Worm (Caenorhabditis elegans) whole organism, mixed stage, embryonic: ENCODE results near the gene rgs-2.
A peak's percentile ranks its signal among the peaks of the same experiment; 100 is the strongest.

Experiments used
- bed-3 ChIP-seq: fragments of 200-800 bp; sonication (Bioruptor generic); optimal IDR thresholded peaks from 3 replicates; lab custom pipeline; 2018; ENCODE audit warnings: mild to moderate bottlenecking, missing genetic modification characterization, moderate library complexity, missing compliant biosample characterization
- blmp-1 ChIP-seq: fragments of 150-350 bp; optimal IDR thresholded peaks from 2 replicates; lab custom pipeline; 2014; ENCODE audit warnings: missing biosample characterization, missing genetic modification characterization
- ceh-39 ChIP-seq: fragments of 150-350 bp; optimal IDR thresholded peaks from 2 replicates; lab custom pipeline; 2014; ENCODE audit warnings: missing biosample characterization, missing genetic modification characterization
- ceh-43 ChIP-seq: fragments of 200-800 bp; sonication (Bioruptor generic); optimal IDR thresholded peaks from 2 replicates; lab custom pipeline; 2018; ENCODE audit warnings: mild to moderate bottlenecking, missing genetic modification characterization, moderate library complexity, missing compliant biosample characterization
- ceh-83 ChIP-seq: fragments of 200-800 bp; sonication (Bioruptor generic); optimal IDR thresholded peaks from 2 replicates; lab custom pipeline; 2018; ENCODE audit warnings: mild to moderate bottlenecking, missing genetic modification characterization, missing compliant biosample characterization
- ces-1 ChIP-seq: fragments of 150-350 bp; optimal IDR thresholded peaks from 2 replicates; lab custom pipeline; 2014; ENCODE audit warnings: missing biosample characterization, missing genetic modification reagents, missing genetic modification characterization
- cnd-1 ChIP-seq: fragments of 200-800 bp; sonication (Bioruptor generic); optimal IDR thresholded peaks from 2 replicates; lab custom pipeline; 2018; ENCODE audit warnings: mild to moderate bottlenecking, missing genetic modification characterization, missing compliant biosample characterization
- drap-1 ChIP-seq: fragments of 200-800 bp; sonication (Bioruptor generic); optimal IDR thresholded peaks from 3 replicates; lab custom pipeline; 2018; ENCODE audit warnings: mild to moderate bottlenecking, missing genetic modification characterization, missing compliant biosample characterization
- elt-3 ChIP-seq: fragments of 150-350 bp; optimal IDR thresholded peaks from 2 replicates; lab custom pipeline; 2014; ENCODE audit warnings: missing biosample characterization, missing genetic modification characterization
- flh-1 ChIP-seq: fragments of 200-800 bp; sonication (Bioruptor generic); optimal IDR thresholded peaks from 2 replicates; lab custom pipeline; 2018; ENCODE audit warnings: mild to moderate bottlenecking, missing genetic modification characterization, moderate library complexity, missing compliant biosample characterization
- ham-2 ChIP-seq: fragments of 200-800 bp; sonication (Bioruptor generic); optimal IDR thresholded peaks from 2 replicates; lab custom pipeline; 2018; ENCODE audit warnings: mild to moderate bottlenecking, missing genetic modification characterization, missing compliant biosample characterization
- hlh-1 ChIP-seq: fragments of 150-350 bp; optimal IDR thresholded peaks from 2 replicates; lab custom pipeline; 2014; ENCODE audit warnings: missing biosample characterization, missing genetic modification reagents, missing genetic modification characterization
- lin-13 ChIP-seq: fragments of 150-350 bp; optimal IDR thresholded peaks from 2 replicates; lab custom pipeline; 2014; ENCODE audit warnings: missing biosample characterization, missing genetic modification characterization
- lsy-2 ChIP-seq: fragments of 150-350 bp; optimal IDR thresholded peaks from 2 replicates; lab custom pipeline; 2014; ENCODE audit warnings: missing biosample characterization, missing genetic modification characterization
- mab-5 ChIP-seq: fragments of 150-350 bp; optimal IDR thresholded peaks from 2 replicates; lab custom pipeline; 2014; ENCODE audit warnings: missing biosample characterization, missing genetic modification characterization
- mls-2 ChIP-seq: sonication (generic microtip); optimal IDR thresholded peaks from 2 replicates; lab custom pipeline; 2016; ENCODE audit warnings: mild to moderate bottlenecking, missing genetic modification characterization, moderate library complexity, missing compliant biosample characterization
- nhr-12 ChIP-seq: fragments of 150-350 bp; optimal IDR thresholded peaks from 2 replicates; lab custom pipeline; 2014; ENCODE audit warnings: missing biosample characterization, missing genetic modification characterization
- nhr-2 ChIP-seq: fragments of 150-350 bp; optimal IDR thresholded peaks from 2 replicates; lab custom pipeline; 2014; ENCODE audit warnings: missing biosample characterization, missing genetic modification characterization
- nhr-237 ChIP-seq: fragments of 150-350 bp; optimal IDR thresholded peaks from 2 replicates; lab custom pipeline; 2014; ENCODE audit warnings: missing biosample characterization, missing genetic modification characterization
- nhr-28 ChIP-seq: fragments of 150-350 bp; optimal IDR thresholded peaks from 2 replicates; lab custom pipeline; 2014; ENCODE audit warnings: missing biosample characterization, missing genetic modification characterization
- nhr-76 ChIP-seq: sonication (generic microtip); optimal IDR thresholded peaks from 2 replicates; lab custom pipeline; 2017; ENCODE audit warnings: missing biosample characterization, missing genetic modification characterization
- pha-4 ChIP-seq: fragments of 150-350 bp; optimal IDR thresholded peaks from 2 replicates; lab custom pipeline; 2018; ENCODE audit warnings: missing biosample characterization, missing genetic modification reagents, missing genetic modification characterization
- sem-2 ChIP-seq: fragments of 200-800 bp; sonication (Bioruptor generic); optimal IDR thresholded peaks from 2 replicates; lab custom pipeline; 2018; ENCODE audit warnings: mild to moderate bottlenecking, missing genetic modification characterization, missing compliant biosample characterization
- snpc-4 ChIP-seq: fragments of 150-350 bp; optimal IDR thresholded peaks from 2 replicates; lab custom pipeline; 2014; ENCODE audit warnings: missing biosample characterization, missing genetic modification characterization
- sptf-1 ChIP-seq: sonication (generic microtip); optimal IDR thresholded peaks from 2 replicates; lab custom pipeline; 2017; ENCODE audit warnings: mild to moderate bottlenecking, missing genetic modification characterization, moderate library complexity, missing compliant biosample characterization
- tbx-8 ChIP-seq: fragments of 200-800 bp; sonication (Bioruptor generic); optimal IDR thresholded peaks from 2 replicates; lab custom pipeline; 2018; ENCODE audit warnings: mild to moderate bottlenecking, missing genetic modification characterization, moderate library complexity, missing compliant biosample characterization
- unc-39 ChIP-seq: fragments of 150-350 bp; optimal IDR thresholded peaks from 2 replicates; lab custom pipeline; 2014; ENCODE audit warnings: missing biosample characterization, missing genetic modification characterization
- unc-62 ChIP-seq: fragments of 150-350 bp; optimal IDR thresholded peaks from 2 replicates; lab custom pipeline; 2014; ENCODE audit warnings: missing biosample characterization, missing genetic modification reagents, missing genetic modification characterization
- zip-8 ChIP-seq: fragments of 150-350 bp; optimal IDR thresholded peaks from 2 replicates; lab custom pipeline; 2014; ENCODE audit warnings: missing biosample characterization, missing genetic modification characterization
- ztf-11 ChIP-seq: fragments of 150-350 bp; optimal IDR thresholded peaks from 2 replicates; lab custom pipeline; 2014; ENCODE audit warnings: missing biosample characterization, missing genetic modification characterization

The rgs-2 gene

ce11 chrX:12702713-12703112, 9.7 kb upstream of the rgs-2 start:
- TF ChIP-seq ceh-43 (GFP tag; lab: Kevin White, UChicago), result no peak
- TF ChIP-seq cnd-1, result no peak

ce11 chrX:12704721-12705120, 7.7 kb upstream of the rgs-2 start, which contains the start of gene nhr-272:
Gene nhr-272 (minus strand): TSS chrX:12704821.
- TF ChIP-seq ceh-83 (no peak), flh-1 (GFP tag; lab: Kevin White, UChicago) (no peak), tbx-8 (GFP tag; lab: Kevin White, UChicago) (no peak), bed-3 (GFP tag; lab: Kevin White, UChicago) (no peak), ces-1 (GFP tag; lab: Kevin White, UChicago) (no peak), nhr-2 (tag; lab: Kevin White, UChicago) (no peak), nhr-12 (tag; lab: Kevin White, UChicago) (no peak), mab-5 (tag; lab: Kevin White, UChicago) (no peak)

DNA sequence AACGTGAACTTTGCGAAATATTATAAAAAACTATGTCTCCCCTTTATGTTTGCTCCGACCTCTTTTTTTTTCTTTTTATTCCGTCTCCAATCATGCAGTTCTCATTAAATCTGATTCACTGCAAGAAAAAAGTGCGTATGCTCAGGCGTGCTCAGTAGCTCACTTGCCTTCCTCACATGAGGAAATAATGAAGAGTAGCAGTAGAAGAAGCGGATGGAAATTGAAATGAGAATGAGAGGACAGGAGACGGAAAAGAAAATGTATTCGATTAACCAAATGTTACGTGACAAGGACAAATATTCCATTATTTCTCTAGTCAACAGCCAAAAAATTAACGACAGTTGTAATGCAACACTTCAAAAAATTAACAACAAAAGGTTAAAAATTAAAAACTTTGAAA, 561 bp downstream of the rgs-2 start:
- peak; percentile 54 for TF ChIP-seq ces-1 (GFP tag; lab: Kevin White, UChicago)
- no peak for TF ChIP-seq zip-8 (tag; lab: Kevin White, UChicago)

DNA sequence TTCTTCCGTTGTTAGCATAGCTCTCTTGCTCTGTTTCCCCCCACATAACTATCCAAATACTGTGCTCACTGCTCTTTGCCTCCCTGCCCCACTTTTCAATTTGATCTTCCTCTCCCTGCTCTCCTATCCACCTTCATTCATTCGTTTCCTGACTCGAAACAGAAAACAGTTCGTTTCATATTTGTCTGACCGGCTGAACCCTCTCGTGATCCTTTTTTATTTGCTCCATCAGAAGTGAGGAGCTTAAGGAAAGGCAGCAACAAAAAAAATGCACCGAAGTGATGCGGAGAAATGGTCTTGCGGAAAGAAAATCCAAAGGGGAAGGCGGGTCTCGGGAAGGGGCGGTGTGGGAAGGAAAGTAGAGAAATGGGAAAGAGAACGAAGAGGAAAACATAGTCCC, 9.0 kb downstream of the rgs-2 start:
- TF ChIP-seq sptf-1 (no peak), nhr-2 (tag; lab: Kevin White, UChicago) (no peak), ham-2 (no peak), nhr-76 (no peak), unc-62 (GFP tag; lab: Kevin White, UChicago) (no peak), nhr-12 (tag; lab: Kevin White, UChicago) (no peak)

- TF ChIP-seq zip-8 (tag; lab: Kevin White, UChicago) (no peak), mls-2 (tag; lab: Kevin White, UChicago) (no peak), cnd-1 (no peak), mab-5 (tag; lab: Kevin White, UChicago) (no peak), sem-2 (no peak), pha-4 (tag; lab: Kevin White, UChicago) (no peak)
Measured at ce11 chrX:12726129-12726528, 13.7 kb downstream of the rgs-2 start.

- TF ChIP-seq elt-3 (tag; lab: Kevin White, UChicago), result no peak
- TF ChIP-seq bed-3 (GFP tag; lab: Kevin White, UChicago), result no peak
- TF ChIP-seq ztf-11 (tag; lab: Kevin White, UChicago), result no peak
- no peak for TF ChIP-seq ceh-83
- no peak for TF ChIP-seq ceh-39 (tag; lab: Kevin White, UChicago)
- no peak for TF ChIP-seq nhr-237 (tag; lab: Kevin White, UChicago)
- TF ChIP-seq mls-2 (tag; lab: Kevin White, UChicago), result no peak
- TF ChIP-seq ces-1 (GFP tag; lab: Kevin White, UChicago), result no peak
- TF ChIP-seq hlh-1, result no peak
- no peak for TF ChIP-seq sem-2
- TF ChIP-seq flh-1 (GFP tag; lab: Kevin White, UChicago), result no peak
- no peak for TF ChIP-seq sptf-1
- no peak for TF ChIP-seq zip-8 (tag; lab: Kevin White, UChicago)
- TF ChIP-seq nhr-2 (tag; lab: Kevin White, UChicago), result no peak
- TF ChIP-seq unc-39 (tag; lab: Kevin White, UChicago), result no peak
- TF ChIP-seq, all 35 proteins: peak for 0
Measured at ce11 chrX:12730075-12730474, 17.6 kb downstream of the rgs-2 start.

- TF ChIP-seq ceh-43 (GFP tag; lab: Kevin White, UChicago) (no peak), ham-2 (no peak), nhr-76 (no peak), nhr-12 (tag; lab: Kevin White, UChicago) (no peak), unc-39 (tag; lab: Kevin White, UChicago) (no peak), ces-1 (GFP tag; lab: Kevin White, UChicago) (no peak), flh-1 (GFP tag; lab: Kevin White, UChicago) (no peak), hlh-1 (no peak), elt-3 (tag; lab: Kevin White, UChicago) (no peak), lin-13 (tag; lab: Kevin White, UChicago) (no peak), nhr-28 (tag; lab: Kevin White, UChicago) (no peak), lsy-2 (no peak), sptf-1 (no peak), blmp-1 (tag; lab: Kevin White, UChicago) (no peak), snpc-4 (tag; lab: Kevin White, UChicago) (no peak), nhr-2 (tag; lab: Kevin White, UChicago) (no peak), ztf-11 (tag; lab: Kevin White, UChicago) (no peak), drap-1 (GFP tag; lab: Kevin White, UChicago) (no peak)
Measured at ce11 chrX:12731188-12731857, 18.9 kb downstream of the rgs-2 start, which contains the start of gene pgp-12. Gene pgp-12 (plus strand): TSS chrX:12731807.
